Worm (Caenorhabditis elegans) whole organism, young adult: ENCODE measurements around the gene M176.5.

ENCODE experiments used
- B0019.2 ChIP-seq: fragments of 200-800 bp; sonication (Bioruptor generic); conservative IDR thresholded peaks from 2 replicates; pipeline ENCODE4 v1.3.6; 2022; ENCODE audit warnings: missing genetic modification reagents, missing genetic modification characterization, missing compliant biosample characterization
- B0035.1 ChIP-seq: sonication (generic microtip); optimal IDR thresholded peaks from 2 replicates; lab custom pipeline; 2016; ENCODE audit warnings: missing genetic modification characterization, mild to moderate bottlenecking, missing compliant biosample characterization, missing genotype, missing genetic modification reagents
- F39B2.1 ChIP-seq: fragments of 200-800 bp; sonication (Bioruptor generic); IDR thresholded peaks from 2 replicates; pipeline ENCODE4 v1.3.6; 2022; ENCODE audit warnings: missing genetic modification reagents, missing genetic modification characterization, missing compliant biosample characterization
- F49E8.2 ChIP-seq: sonication (generic microtip); optimal IDR thresholded peaks from 3 replicates; lab custom pipeline; 2017; ENCODE audit warnings: missing genetic modification characterization, mild to moderate bottlenecking, missing compliant biosample characterization, antibody characterized with exemption, moderate library complexity; ENCODE audit not compliant: insufficient read depth
- F57C9.4 ChIP-seq: sonication (generic microtip); optimal IDR thresholded peaks from 2 replicates; lab custom pipeline; 2017; ENCODE audit warnings: mild to moderate bottlenecking, missing genetic modification characterization, missing compliant biosample characterization
- K11D2.4 ChIP-seq: fragments of 200-800 bp; sonication (Bioruptor generic); IDR thresholded peaks from 2 replicates; pipeline ENCODE4 v1.3.6; 2022; ENCODE audit warnings: missing genetic modification reagents, missing genetic modification characterization, missing compliant biosample characterization
- Y53F4B.3 ChIP-seq: fragments of 200-800 bp; sonication (Bioruptor generic); IDR thresholded peaks from 2 replicates; pipeline ENCODE4 v1.3.6; 2022; ENCODE audit warnings: missing genetic modification reagents, missing genetic modification characterization, missing compliant biosample characterization
- Y67H2A.10 ChIP-seq: fragments of 200-800 bp; sonication (Bioruptor generic); conservative IDR thresholded peaks from 2 replicates; pipeline ENCODE4 v1.3.6; 2022; ENCODE audit warnings: missing genetic modification reagents, missing genetic modification characterization, missing compliant biosample characterization
- akir-1 ChIP-seq: fragments of 200-800 bp; sonication (Bioruptor generic); optimal IDR thresholded peaks from 2 replicates; lab custom pipeline; 2018; ENCODE audit warnings: mild to moderate bottlenecking, missing genetic modification characterization, moderate library complexity, missing compliant biosample characterization
- ama-1 ChIP-seq, 3 experiments: fragments of 150-350 bp in 1 of 3; sonication (generic microtip) in 2 of 3; optimal IDR thresholded peaks; 2 replicates each; lab custom pipeline; 2014 to 2018; ENCODE audit warnings: missing biosample characterization in 2 of 3, missing genetic modification characterization in 2 of 3, missing genetic modification reagents in 2 of 3
- atf-7 ChIP-seq: sonication (generic microtip); optimal IDR thresholded peaks from 2 replicates; lab custom pipeline; 2017; ENCODE audit warnings: mild to moderate bottlenecking, missing genetic modification characterization, missing compliant biosample characterization
- athp-1 ChIP-seq: sonication (generic microtip); optimal IDR thresholded peaks from 2 replicates; lab custom pipeline; 2017; ENCODE audit warnings: mild to moderate bottlenecking, missing genetic modification characterization, missing compliant biosample characterization
- attf-6 ChIP-seq: fragments of 200-800 bp; sonication (Bioruptor generic); IDR thresholded peaks from 2 replicates; pipeline ENCODE4 v1.3.6; 2022; ENCODE audit warnings: missing genetic modification reagents, missing genetic modification characterization, missing compliant biosample characterization
- ccch-3 ChIP-seq: fragments of 200-800 bp; sonication (Bioruptor generic); optimal IDR thresholded peaks from 2 replicates; lab custom pipeline; 2018; ENCODE audit warnings: mild to moderate bottlenecking, missing genetic modification characterization, missing compliant biosample characterization
- ceh-79 ChIP-seq: sonication (generic microtip); optimal IDR thresholded peaks from 2 replicates; lab custom pipeline; 2017; ENCODE audit warnings: mild to moderate bottlenecking, missing genetic modification characterization, missing compliant biosample characterization
- ceh-91 ChIP-seq: fragments of 200-800 bp; sonication (Bioruptor generic); IDR thresholded peaks from 2 replicates; pipeline ENCODE4 v1.3.6; 2022; ENCODE audit warnings: missing genetic modification reagents, missing genetic modification characterization, missing compliant biosample characterization
- chd-7 ChIP-seq: sonication (generic microtip); optimal IDR thresholded peaks from 2 replicates; lab custom pipeline; 2016; ENCODE audit warnings: mild to moderate bottlenecking, missing genetic modification characterization, moderate library complexity, missing compliant biosample characterization
- die-1 ChIP-seq: sonication (generic microtip); optimal IDR thresholded peaks from 2 replicates; lab custom pipeline; 2016; ENCODE audit warnings: missing genotype, mild to moderate bottlenecking, missing genetic modification characterization, missing compliant biosample characterization
- efl-1 ChIP-seq: fragments of 150-350 bp; optimal IDR thresholded peaks from 2 replicates; lab custom pipeline; 2014; ENCODE audit warnings: missing biosample characterization, missing genetic modification reagents, missing genetic modification characterization
- egl-18 ChIP-seq: fragments of 200-800 bp; sonication (Bioruptor generic); IDR thresholded peaks from 2 replicates; pipeline ENCODE4 v1.3.6; 2022; ENCODE audit warnings: missing genetic modification reagents, missing genetic modification characterization, missing compliant biosample characterization
- him-1 ChIP-seq: sonication (generic microtip); optimal IDR thresholded peaks from 2 replicates; lab custom pipeline; 2016; ENCODE audit warnings: missing genotype, missing genetic modification reagents, missing genetic modification characterization, missing compliant biosample characterization
- hmg-20 ChIP-seq: fragments of 200-800 bp; sonication (Bioruptor generic); IDR thresholded peaks from 2 replicates; pipeline ENCODE4 v1.3.6; 2022; ENCODE audit warnings: missing genetic modification reagents, missing genetic modification characterization, missing compliant biosample characterization
- hsf-1 ChIP-seq: fragments of 200-800 bp; sonication (Bioruptor generic); IDR thresholded peaks from 2 replicates; pipeline ENCODE4 v1.3.6; 2022; ENCODE audit warnings: missing genetic modification reagents, missing genetic modification characterization, missing compliant biosample characterization
- lin-26 ChIP-seq: fragments of 200-800 bp; sonication (Bioruptor generic); IDR thresholded peaks from 2 replicates; pipeline ENCODE4 v1.3.6; 2022; ENCODE audit warnings: missing genetic modification reagents, missing genetic modification characterization, missing compliant biosample characterization
- lin-54 ChIP-seq: fragments of 200-800 bp; sonication (Bioruptor generic); optimal IDR thresholded peaks from 2 replicates; lab custom pipeline; 2018; ENCODE audit warnings: mild to moderate bottlenecking, missing genetic modification characterization, missing compliant biosample characterization
- lsl-1 ChIP-seq: fragments of 200-800 bp; sonication (Bioruptor generic); optimal IDR thresholded peaks from 2 replicates; lab custom pipeline; 2018; ENCODE audit warnings: mild to moderate bottlenecking, missing genetic modification characterization, moderate library complexity, missing compliant biosample characterization
- lsy-27 ChIP-seq: sonication (generic microtip); optimal IDR thresholded peaks from 2 replicates; lab custom pipeline; 2017; ENCODE audit warnings: missing genetic modification characterization, mild to moderate bottlenecking, missing compliant biosample characterization, antibody characterized with exemption, missing genotype, borderline replicate concordance; ENCODE audit not compliant: insufficient read depth
- madf-10 ChIP-seq: sonication (generic microtip); optimal IDR thresholded peaks from 2 replicates; lab custom pipeline; 2016; ENCODE audit warnings: mild to moderate bottlenecking, missing genetic modification characterization, missing compliant biosample characterization
- mes-4 ChIP-seq: sonication (generic microtip); optimal IDR thresholded peaks from 2 replicates; lab custom pipeline; 2016; ENCODE audit warnings: missing genotype, missing genetic modification characterization, missing compliant biosample characterization
- mxl-1 ChIP-seq: sonication (generic microtip); optimal IDR thresholded peaks from 2 replicates; lab custom pipeline; 2016; ENCODE audit warnings: missing genetic modification characterization, missing compliant biosample characterization
- nfya-1 ChIP-seq: sonication (generic microtip); optimal IDR thresholded peaks from 2 replicates; lab custom pipeline; 2017; ENCODE audit warnings: antibody characterized with exemption, missing compliant biosample characterization, missing genetic modification characterization, borderline replicate concordance; ENCODE audit not compliant: insufficient read depth
- nhr-120 ChIP-seq: fragments of 200-800 bp; sonication (Bioruptor generic); IDR thresholded peaks from 2 replicates; pipeline ENCODE4 v1.3.6; 2022; ENCODE audit warnings: missing genetic modification characterization, missing compliant biosample characterization
- nhr-90 ChIP-seq: sonication (generic microtip); optimal IDR thresholded peaks from 2 replicates; lab custom pipeline; 2016; ENCODE audit warnings: missing genotype, mild to moderate bottlenecking, missing genetic modification characterization, missing compliant biosample characterization
- repo-1 ChIP-seq: sonication (generic microtip); optimal IDR thresholded peaks from 2 replicates; lab custom pipeline; 2017; ENCODE audit warnings: mild to moderate bottlenecking, missing genetic modification characterization, missing compliant biosample characterization
- snpc-3.4 ChIP-seq: sonication (generic microtip); optimal IDR thresholded peaks from 2 replicates; lab custom pipeline; 2017; ENCODE audit warnings: missing genetic modification characterization, mild to moderate bottlenecking, missing compliant biosample characterization, antibody characterized with exemption, moderate library complexity, missing genotype, missing genetic modification reagents
- snpc-4 ChIP-seq, 5 experiments: fragments of 150-350 bp in 1 of 5; sonication (generic microtip) in 4 of 5; optimal IDR thresholded peaks; 2 replicates each; lab custom pipeline; 2014 to 2018; ENCODE audit warnings: missing genetic modification characterization in 5 of 5, missing biosample characterization in 3 of 5, antibody characterized with exemption in 2 of 5, mild to moderate bottlenecking in 2 of 5, missing compliant biosample characterization in 2 of 5, missing genotype in 2 of 5, moderate library complexity in 2 of 5, missing genetic modification reagents in 1 of 5
- somi-1 ChIP-seq: fragments of 200-800 bp; sonication (Bioruptor generic); optimal IDR thresholded peaks from 2 replicates; lab custom pipeline; 2018; ENCODE audit warnings: mild to moderate bottlenecking, missing genetic modification characterization, missing compliant biosample characterization
- sptf-2 ChIP-seq: fragments of 200-800 bp; sonication (Bioruptor generic); optimal IDR thresholded peaks from 2 replicates; lab custom pipeline; 2018; ENCODE audit warnings: mild to moderate bottlenecking, missing genetic modification characterization, missing compliant biosample characterization
- tbx-9 ChIP-seq: sonication (generic microtip); optimal IDR thresholded peaks from 2 replicates; lab custom pipeline; 2016; ENCODE audit warnings: borderline replicate concordance, missing genetic modification characterization, inconsistent platforms, missing compliant biosample characterization
- tlf-1 ChIP-seq: fragments of 200-800 bp; sonication (Bioruptor generic); optimal IDR thresholded peaks from 2 replicates; lab custom pipeline; 2018; ENCODE audit warnings: mild to moderate bottlenecking, missing genetic modification characterization, missing compliant biosample characterization
- unc-62 ChIP-seq: fragments of 150-350 bp; optimal IDR thresholded peaks from 2 replicates; lab custom pipeline; 2014; ENCODE audit warnings: missing biosample characterization, missing genetic modification reagents, missing genetic modification characterization
- xnd-1 ChIP-seq: sonication (generic microtip); optimal IDR thresholded peaks from 2 replicates; lab custom pipeline; 2016; ENCODE audit warnings: missing genotype, missing genetic modification reagents, missing genetic modification characterization, missing compliant biosample characterization
- ztf-22 ChIP-seq: fragments of 200-800 bp; sonication (Bioruptor generic); optimal IDR thresholded peaks from 2 replicates; lab custom pipeline; 2018; ENCODE audit warnings: mild to moderate bottlenecking, missing genetic modification characterization, moderate library complexity, missing compliant biosample characterization
- ztf-6 ChIP-seq: fragments of 200-800 bp; sonication (Bioruptor generic); IDR thresholded peaks from 2 replicates; pipeline ENCODE4 v1.3.6; 2022; ENCODE audit warnings: missing genetic modification reagents, missing genetic modification characterization, missing compliant biosample characterization

Gene M176.5

ce11 chrII:9436009-9436408, 8.5 kb upstream of the M176.5 start, which contains the start of gene kin-16:
Gene kin-16 (minus strand): TSS chrII:9436109.
- TF ChIP-seq Y67H2A.10 (no peak), snpc-3.4 (tag; lab: Kevin White, UChicago) (no peak), him-1 (tag; lab: Kevin White, UChicago) (no peak), mxl-1 (tag; lab: Kevin White, UChicago) (no peak), unc-62 (GFP tag; lab: Kevin White, UChicago) (no peak), somi-1 (GFP tag; lab: Kevin White, UChicago) (no peak), F49E8.2 (tag; lab: Kevin White, UChicago) (no peak), ztf-22 (no peak), F39B2.1 (no peak), chd-7 (tag; lab: Kevin White, UChicago) (no peak), egl-18 (GFP tag; lab: Robert Waterston, UW) (no peak), lsl-1 (GFP tag; lab: Kevin White, UChicago) (no peak), tlf-1 (GFP tag; lab: Kevin White, UChicago) (no peak), K11D2.4 (GFP tag; lab: Robert Waterston, UW) (no peak), F57C9.4 (no peak), efl-1 (no peak), repo-1 (tag; lab: Kevin White, UChicago) (no peak), ceh-79 (tag; lab: Kevin White, UChicago) (no peak), snpc-4 (GFP tag; optimal IDR thresholded peaks at IDR 0.05; lab: Kevin White, UChicago) (no peak), snpc-4 (tag; optimal IDR thresholded peaks at IDR 0.05; lab: Kevin White, UChicago) (no peak), akir-1 (GFP tag; lab: Kevin White, UChicago) (no peak)

- no peak for TF ChIP-seq ceh-91 (GFP tag; lab: Robert Waterston, UW)
- no peak for TF ChIP-seq ccch-3 (GFP tag; lab: Kevin White, UChicago)
- no peak for TF ChIP-seq Y53F4B.3 (GFP tag; lab: Robert Waterston, UW)
- TF ChIP-seq nfya-1: no peak
- no peak for TF ChIP-seq snpc-4 (GFP tag; optimal IDR thresholded peaks at IDR 0.05; lab: Kevin White, UChicago)
- no peak for TF ChIP-seq snpc-4 (tag; optimal IDR thresholded peaks at IDR 0.05; lab: Kevin White, UChicago)
- TF ChIP-seq die-1 (tag; lab: Kevin White, UChicago): no peak
- no peak for TF ChIP-seq athp-1 (tag; lab: Kevin White, UChicago)
- TF ChIP-seq lsl-1 (GFP tag; lab: Kevin White, UChicago): no peak
- TF ChIP-seq lsy-27 (tag; lab: Kevin White, UChicago): no peak
- no peak for TF ChIP-seq B0019.2
- no peak for TF ChIP-seq mes-4 (tag; lab: Kevin White, UChicago)
- TF ChIP-seq sptf-2: no peak
- TF ChIP-seq xnd-1 (tag; lab: Kevin White, UChicago): no peak
- TF ChIP-seq nhr-120 (GFP tag; lab: Robert Waterston, UW): no peak
- TF ChIP-seq atf-7 (tag; lab: Kevin White, UChicago): no peak
- TF ChIP-seq nhr-90: no peak
Measured at ce11 chrII:9433609-9434008, 6.1 kb upstream of the M176.5 start, which contains the start of gene kin-15. Gene kin-15 (minus strand): TSS chrII:9433709.

ce11 chrII:9431119-9431518, 3.6 kb upstream of the M176.5 start:
- no peak for TF ChIP-seq ztf-6
- TF ChIP-seq attf-6 (GFP tag; lab: Robert Waterston, UW): no peak
- no peak for TF ChIP-seq lin-54 (GFP tag; lab: Kevin White, UChicago)
- TF ChIP-seq sptf-2: no peak
- TF ChIP-seq tbx-9 (tag; lab: Kevin White, UChicago): no peak
- TF ChIP-seq ccch-3 (GFP tag; lab: Kevin White, UChicago): no peak
- no peak for TF ChIP-seq madf-10 (tag; lab: Kevin White, UChicago)
- no peak for TF ChIP-seq hmg-20 (GFP tag; lab: Robert Waterston, UW)
- no peak for TF ChIP-seq ceh-91 (GFP tag; lab: Robert Waterston, UW)
- TF ChIP-seq lin-26 (GFP tag; lab: Robert Waterston, UW): no peak
- no peak for TF ChIP-seq atf-7 (tag; lab: Kevin White, UChicago)
- no peak for TF ChIP-seq B0035.1 (tag; lab: Kevin White, UChicago)
- TF ChIP-seq ama-1 (optimal IDR thresholded peaks at IDR 0.05; lab: Kevin White, UChicago): no peak
- no peak for TF ChIP-seq ama-1 (GFP tag; optimal IDR thresholded peaks at IDR 0.05; lab: Kevin White, UChicago)
- no peak for TF ChIP-seq hsf-1 (GFP tag; lab: Robert Waterston, UW)
- TF ChIP-seq mes-4 (tag; lab: Kevin White, UChicago): no peak
